Fruit fly (Drosophila melanogaster) whole organism, prepupa: Measurements from ENCODE around the gene mRpS24.

ENCODE experiments used
- CG10631 ChIP-seq: fragments of 200-800 bp; sonication (Bioruptor generic); optimal IDR thresholded peaks from 2 replicates; lab custom pipeline; 2016; ENCODE audit warnings: missing biosample characterization, missing genetic modification characterization
- CG11294 ChIP-seq: fragments of 200-800 bp; sonication (Bioruptor generic); IDR thresholded peaks from 2 replicates; pipeline ENCODE4 v1.3.6; 2022; ENCODE audit warnings: missing biosample characterization, missing genetic modification characterization
- CG11762 ChIP-seq: fragments of 200-800 bp; sonication (Bioruptor generic); optimal IDR thresholded peaks from 3 replicates; lab custom pipeline; 2016; ENCODE audit warnings: missing biosample characterization, missing genetic modification characterization; ENCODE audit not compliant: insufficient read depth
- CG11902 ChIP-seq: fragments of 200-800 bp; sonication (Bioruptor generic); optimal IDR thresholded peaks from 3 replicates; lab custom pipeline; 2016; ENCODE audit warnings: missing biosample characterization, missing genetic modification characterization
- CG15336 ChIP-seq: fragments of 200-800 bp; sonication (Bioruptor generic); IDR thresholded peaks from 2 replicates; pipeline ENCODE4 v1.3.6; 2022; ENCODE audit warnings: missing biosample characterization, missing genetic modification characterization
- CG1621 ChIP-seq: fragments of 200-800 bp; sonication (Bioruptor generic); optimal IDR thresholded peaks from 3 replicates; lab custom pipeline; 2018; ENCODE audit warnings: missing biosample characterization, mild to moderate bottlenecking, missing genetic modification characterization
- CG16779 ChIP-seq: fragments of 200-800 bp; sonication (Bioruptor generic); optimal IDR thresholded peaks from 3 replicates; lab custom pipeline; 2017; ENCODE audit warnings: missing biosample characterization, mild to moderate bottlenecking, missing genetic modification characterization
- CG3032 ChIP-seq: fragments of 200-800 bp; optimal IDR thresholded peaks from 2 replicates; lab custom pipeline; 2019; ENCODE audit warnings: missing biosample characterization, mild to moderate bottlenecking, missing genetic modification characterization, moderate library complexity
- CG31627 ChIP-seq: fragments of 200-800 bp; sonication (Bioruptor generic); optimal IDR thresholded peaks from 3 replicates; lab custom pipeline; 2016; ENCODE audit warnings: missing biosample characterization, missing genetic modification characterization
- CG32006 ChIP-seq: fragments of 200-800 bp; sonication (Bioruptor generic); optimal IDR thresholded peaks from 3 replicates; lab custom pipeline; 2017; ENCODE audit warnings: missing biosample characterization, mild to moderate bottlenecking, missing genetic modification characterization
- CG34406 ChIP-seq: fragments of 200-800 bp; sonication (Bioruptor generic); optimal IDR thresholded peaks from 3 replicates; lab custom pipeline; 2016; ENCODE audit warnings: missing biosample characterization, missing genetic modification characterization
- CG3919 ChIP-seq: fragments of 200-800 bp; sonication (Bioruptor generic); optimal IDR thresholded peaks from 3 replicates; lab custom pipeline; 2016; ENCODE audit warnings: missing biosample characterization, missing genetic modification characterization
- CG4318 ChIP-seq: fragments of 200-800 bp; sonication (Bioruptor generic); optimal IDR thresholded peaks from 3 replicates; lab custom pipeline; 2017; ENCODE audit warnings: missing biosample characterization, mild to moderate bottlenecking, missing genetic modification characterization
- CG6163 ChIP-seq: fragments of 200-800 bp; sonication (Bioruptor generic); IDR thresholded peaks from 3 replicates; pipeline ENCODE4 v1.3.6; 2022; ENCODE audit warnings: missing biosample characterization, missing genetic modification characterization
- CG6792 ChIP-seq: fragments of 200-800 bp; sonication (Bioruptor generic); optimal IDR thresholded peaks from 3 replicates; lab custom pipeline; 2016; ENCODE audit warnings: missing biosample characterization, missing genetic modification characterization
- CG7368 ChIP-seq: fragments of 200-800 bp; sonication (Bioruptor generic); optimal IDR thresholded peaks from 3 replicates; lab custom pipeline; 2016; ENCODE audit warnings: missing biosample characterization, missing genetic modification characterization
- CG8119 ChIP-seq: fragments of 200-800 bp; sonication (Bioruptor generic); IDR thresholded peaks from 3 replicates; pipeline ENCODE4 v1.3.6; 2022; ENCODE audit warnings: missing biosample characterization, missing genetic modification characterization
- CG9139 ChIP-seq: fragments of 200-800 bp; sonication (Bioruptor generic); optimal IDR thresholded peaks from 3 replicates; lab custom pipeline; 2017; ENCODE audit warnings: missing biosample characterization, mild to moderate bottlenecking, missing genetic modification characterization
- Eip75B ChIP-seq: fragments of 200-800 bp; sonication (Bioruptor generic); optimal IDR thresholded peaks from 3 replicates; lab custom pipeline; 2016; ENCODE audit warnings: missing biosample characterization, missing genetic modification characterization
- Eip78C ChIP-seq: fragments of 200-800 bp; sonication (Bioruptor generic); peaks from one replicate; lab custom pipeline; 2016; ENCODE audit warnings: missing biosample characterization, missing genetic modification characterization
- Eip93F ChIP-seq: fragments of 200-800 bp; sonication (Bioruptor generic); optimal IDR thresholded peaks from 2 replicates; lab custom pipeline; 2016; ENCODE audit warnings: missing biosample characterization, mild to moderate bottlenecking, missing genetic modification characterization
- Ets21C ChIP-seq: fragments of 200-800 bp; sonication (Bioruptor generic); optimal IDR thresholded peaks from 3 replicates; lab custom pipeline; 2016; ENCODE audit warnings: missing biosample characterization, missing genetic modification characterization
- Ets96B ChIP-seq: fragments of 200-800 bp; optimal IDR thresholded peaks from 2 replicates; lab custom pipeline; 2019; ENCODE audit warnings: missing biosample characterization, mild to moderate bottlenecking, missing genetic modification characterization, moderate library complexity
- Gug ChIP-seq: fragments of 200-800 bp; sonication (Bioruptor generic); IDR thresholded peaks from 2 replicates; pipeline ENCODE4 v1.3.6; 2022; ENCODE audit warnings: missing biosample characterization, missing genetic modification characterization
- Hr39 ChIP-seq: fragments of 200-800 bp; sonication (Bioruptor generic); optimal IDR thresholded peaks from 2 replicates; lab custom pipeline; 2016; ENCODE audit warnings: missing biosample characterization, missing genetic modification characterization
- Hr4 ChIP-seq: fragments of 200-800 bp; sonication (Bioruptor generic); optimal IDR thresholded peaks from 3 replicates; lab custom pipeline; 2016; ENCODE audit warnings: missing biosample characterization, missing genetic modification characterization
- Lpt ChIP-seq: fragments of 200-800 bp; sonication (Bioruptor generic); optimal IDR thresholded peaks from 3 replicates; lab custom pipeline; 2016; ENCODE audit warnings: missing biosample characterization, missing genetic modification characterization
- OdsH ChIP-seq: fragments of 200-800 bp; sonication (Bioruptor generic); optimal IDR thresholded peaks from 3 replicates; lab custom pipeline; 2016; ENCODE audit warnings: missing biosample characterization, missing genetic modification characterization
- Smox ChIP-seq: fragments of 200-800 bp; sonication (Bioruptor generic); optimal IDR thresholded peaks from 3 replicates; lab custom pipeline; 2016; ENCODE audit warnings: missing biosample characterization, missing genetic modification characterization
- Sox102F ChIP-seq: fragments of 200-800 bp; sonication (Bioruptor generic); optimal IDR thresholded peaks from 2 replicates; lab custom pipeline; 2016; ENCODE audit warnings: missing biosample characterization, mild to moderate bottlenecking, missing genetic modification characterization
- Sox14 ChIP-seq: fragments of 200-800 bp; sonication (Bioruptor generic); optimal IDR thresholded peaks from 3 replicates; lab custom pipeline; 2016; ENCODE audit warnings: missing biosample characterization, missing genetic modification characterization
- Sox15 ChIP-seq: fragments of 200-800 bp; sonication (Bioruptor generic); optimal IDR thresholded peaks from 3 replicates; lab custom pipeline; 2016; ENCODE audit warnings: missing biosample characterization, missing genetic modification characterization
- achi ChIP-seq: fragments of 200-800 bp; sonication (Bioruptor generic); optimal IDR thresholded peaks from 3 replicates; lab custom pipeline; 2016; ENCODE audit warnings: missing biosample characterization, missing genetic modification characterization
- acj6 ChIP-seq: fragments of 200-800 bp; sonication (Bioruptor generic); optimal IDR thresholded peaks from 3 replicates; lab custom pipeline; 2016; ENCODE audit warnings: missing biosample characterization, missing genetic modification characterization
- dsx ChIP-seq: fragments of 200-800 bp; optimal IDR thresholded peaks from 3 replicates; lab custom pipeline; 2019; ENCODE audit warnings: missing biosample characterization, mild to moderate bottlenecking, missing genetic modification characterization, moderate library complexity; ENCODE audit not compliant: poor library complexity, severe bottlenecking
- esn ChIP-seq: fragments of 200-800 bp; sonication (Bioruptor generic); optimal IDR thresholded peaks from 2 replicates; lab custom pipeline; 2016; ENCODE audit warnings: missing biosample characterization, mild to moderate bottlenecking, missing genetic modification characterization, moderate library complexity
- fd59A ChIP-seq: fragments of 200-800 bp; sonication (Bioruptor generic); optimal IDR thresholded peaks from 2 replicates; lab custom pipeline; 2017; ENCODE audit warnings: missing biosample characterization, mild to moderate bottlenecking, missing genetic modification characterization, missing genetic modification reagents
- fkh ChIP-seq: fragments of 200-800 bp; sonication (Bioruptor generic); optimal IDR thresholded peaks from 3 replicates; lab custom pipeline; 2017; ENCODE audit warnings: missing biosample characterization, mild to moderate bottlenecking, missing genetic modification characterization, moderate library complexity
- lz ChIP-seq: fragments of 200-800 bp; sonication (Bioruptor generic); optimal IDR thresholded peaks from 3 replicates; lab custom pipeline; 2016; ENCODE audit warnings: missing biosample characterization, missing genetic modification characterization
- net ChIP-seq: fragments of 200-800 bp; sonication (Bioruptor generic); optimal IDR thresholded peaks from 3 replicates; lab custom pipeline; 2016; ENCODE audit warnings: missing biosample characterization, missing genetic modification characterization
- pdm3 ChIP-seq: fragments of 200-800 bp; sonication (Bioruptor generic); optimal IDR thresholded peaks from 3 replicates; lab custom pipeline; 2016; ENCODE audit warnings: missing biosample characterization, missing genetic modification characterization
- salr ChIP-seq, 2 experiments: fragments of 200-800 bp; sonication (Bioruptor generic); optimal IDR thresholded peaks; 3 replicates each; lab custom pipeline; 2016 to 2018; ENCODE audit warnings: missing biosample characterization in 2 of 2, missing genetic modification characterization in 2 of 2, mild to moderate bottlenecking in 1 of 2
- svp ChIP-seq: fragments of 200-800 bp; sonication (Bioruptor generic); peaks from one replicate; lab custom pipeline; 2016; ENCODE audit warnings: missing biosample characterization, missing genetic modification characterization
- topi ChIP-seq: fragments of 200-800 bp; sonication (Bioruptor generic); optimal IDR thresholded peaks from 3 replicates; lab custom pipeline; 2016; ENCODE audit warnings: missing biosample characterization, missing genetic modification characterization
- vri ChIP-seq: fragments of 200-800 bp; sonication (Bioruptor generic); optimal IDR thresholded peaks from 3 replicates; lab custom pipeline; 2016; ENCODE audit warnings: missing biosample characterization, mild to moderate bottlenecking, missing genetic modification characterization

Gene mRpS24

DNA sequence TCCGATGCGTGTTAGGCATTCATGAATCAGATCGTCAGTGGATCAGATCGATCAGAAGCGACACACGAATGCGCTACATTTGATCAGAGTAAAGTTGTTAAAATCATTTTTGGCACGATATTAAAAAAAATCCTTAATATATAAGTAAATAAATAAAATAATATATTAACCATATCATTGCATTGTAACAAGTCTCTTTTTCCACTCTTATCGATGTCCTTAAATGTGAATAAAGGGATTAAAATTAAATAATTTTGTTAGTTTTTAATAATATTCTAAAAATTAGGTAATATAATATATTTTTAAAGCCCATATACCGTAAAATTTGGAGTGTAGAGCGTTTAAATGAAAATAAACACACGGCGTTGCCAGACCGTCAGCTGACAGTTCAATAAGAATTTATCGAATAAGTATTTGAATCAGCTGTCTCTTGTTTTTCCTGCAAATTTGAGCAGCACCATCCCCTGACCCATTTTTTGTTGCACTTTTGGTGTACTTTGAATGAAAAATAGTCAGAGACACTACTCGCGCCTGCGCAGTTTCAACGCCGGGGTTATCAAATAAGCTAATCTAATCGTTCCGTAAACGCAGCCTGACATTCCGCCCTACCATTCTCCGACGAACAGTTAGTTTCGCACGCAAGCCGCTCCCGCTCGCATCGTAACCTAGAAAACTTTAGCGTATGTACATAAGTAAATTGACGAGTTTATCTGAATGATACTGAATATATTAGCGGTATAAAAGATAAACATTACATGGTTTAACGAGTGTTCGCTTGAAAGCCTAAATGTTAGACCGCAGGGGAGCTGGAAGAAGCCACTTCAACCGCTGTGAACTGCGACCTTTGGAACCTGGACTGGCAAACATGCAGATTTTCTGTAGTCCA, 11.2 kb downstream of the mRpS24 start, which contains the start of the genes p38a and CG6178 (continued):
- TF ChIP-seq achi (GFP tag; lab: Kevin White, UChicago) (peak; percentile 99), CG16779 (tag; lab: Kevin White, UChicago) (peak; percentile 97), Sox15 (GFP tag; lab: Kevin White, UChicago) (peak; percentile 94), fkh (peak; percentile 86), net (GFP tag; lab: Kevin White, UChicago) (peak; percentile 91), CG11294 (GFP tag; lab: Robert Waterston, UW) (peak; percentile 98), Ets21C (GFP tag; lab: Kevin White, UChicago) (peak; percentile 72), Sox102F (peak; percentile 93), CG9139 (GFP tag; lab: Kevin White, UChicago) (peak; percentile 96), pdm3 (GFP tag; lab: Kevin White, UChicago) (peak; percentile 89), svp (GFP tag; lab: Kevin White, UChicago) (peak; percentile 95), CG7368 (GFP tag; lab: Kevin White, UChicago) (peak; percentile 95), acj6 (GFP tag; lab: Kevin White, UChicago) (peak; percentile 98), vri (peak; percentile 82), CG11762 (GFP tag; lab: Kevin White, UChicago) (peak; percentile 93), CG11902 (peak; percentile 94), Eip93F (GFP tag; lab: Kevin White, UChicago) (peak; percentile 81), CG4318 (peak; percentile 99), CG15336 (GFP tag; lab: Robert Waterston, UW) (peak; percentile 99), CG8119 (GFP tag; lab: Robert Waterston, UW) (peak; percentile 100)

DNA sequence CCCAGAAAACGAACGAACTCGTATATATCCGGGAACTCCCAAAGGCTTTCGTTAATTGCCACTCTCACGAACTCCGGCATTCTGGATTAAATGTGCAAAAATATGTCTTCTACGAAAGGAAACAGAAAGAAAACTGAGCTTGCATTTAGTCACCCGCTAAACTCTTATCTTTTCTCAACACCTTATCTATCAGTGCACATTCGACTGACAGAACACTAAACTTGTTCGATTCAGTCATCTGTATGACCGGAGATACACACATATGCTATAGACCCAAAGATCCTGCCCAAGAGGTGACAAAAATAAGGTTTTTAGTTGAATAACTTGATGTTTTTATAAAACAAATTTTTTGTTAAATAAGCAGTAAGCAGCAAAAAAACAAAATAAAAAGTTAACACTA, 13.2 kb downstream of the mRpS24 start, which contains the start of gene p38c:
Gene p38c, minus strand, starts transcription at position 101 of the 400 bp plus-strand sequence.
- TF ChIP-seq Eip93F (GFP tag; lab: Kevin White, UChicago): no peak
- no peak for TF ChIP-seq lz (GFP tag; lab: Kevin White, UChicago)
- no peak for TF ChIP-seq CG6792 (GFP tag; lab: Kevin White, UChicago)
- TF ChIP-seq Lpt: no peak
- TF ChIP-seq Gug: no peak

DNA sequence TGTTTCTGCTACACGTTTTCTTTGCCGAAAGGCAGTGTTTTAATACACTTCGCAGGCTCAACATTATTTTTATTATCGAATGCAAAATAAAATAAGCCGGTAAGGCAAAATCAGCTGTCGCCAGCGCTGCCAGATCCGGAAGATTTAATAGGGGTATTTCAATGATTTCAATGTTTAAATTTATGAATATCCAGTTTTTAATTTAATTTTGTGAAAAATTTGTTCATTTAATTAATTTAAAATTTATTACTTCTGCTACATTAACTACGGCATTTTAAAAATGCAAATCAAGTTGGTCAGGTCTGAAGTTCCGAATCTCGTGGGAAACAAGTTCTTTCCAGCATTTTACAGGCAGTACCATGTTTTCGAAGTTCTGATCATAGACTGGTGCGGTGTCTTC, 14.5 kb downstream of the mRpS24 start, which contains the start of gene Slimp:
Gene Slimp, minus strand, starts transcription at position 130 of the 400 bp plus-strand sequence.
- TF ChIP-seq CG1621 (tag; lab: Kevin White, UChicago) (no peak), achi (GFP tag; lab: Kevin White, UChicago) (peak; percentile 26), Eip78C (GFP tag; lab: Kevin White, UChicago) (peak; percentile 83), vri (peak; percentile 46), CG3032 (tag; lab: Kevin White, UChicago) (peak; percentile 14), Smox (GFP tag; lab: Kevin White, UChicago) (peak; percentile 37), dsx (no peak), CG6792 (GFP tag; lab: Kevin White, UChicago) (no peak), svp (GFP tag; lab: Kevin White, UChicago) (peak; percentile 76), acj6 (GFP tag; lab: Kevin White, UChicago) (peak; percentile 42), Hr4 (GFP tag; lab: Kevin White, UChicago) (peak; percentile 46), Hr39 (GFP tag; lab: Kevin White, UChicago) (peak; percentile 1), lz (GFP tag; lab: Kevin White, UChicago) (peak; percentile 40), CG32006 (GFP tag; lab: Kevin White, UChicago) (peak; percentile 13), Eip75B (GFP tag; lab: Kevin White, UChicago) (peak; percentile 18), OdsH (GFP tag; lab: Kevin White, UChicago) (peak; percentile 33), fd59A (GFP tag; lab: Kevin White, UChicago) (no peak), CG34406 (GFP tag; lab: Kevin White, UChicago) (peak; percentile 10), CG4318 (no peak), esn (GFP tag; lab: Kevin White, UChicago) (peak; percentile 55), CG16779 (tag; lab: Kevin White, UChicago) (no peak), Ets96B (peak; percentile 3), salr (GFP tag; optimal IDR thresholded peaks at IDR 0.05; lab: Kevin White, UChicago) (no peak), CG3919 (GFP tag; lab: Kevin White, UChicago) (no peak), CG6163 (peak; percentile 53; the same call in 1 of the 3 replicates), CG31627 (GFP tag; lab: Kevin White, UChicago) (peak; percentile 27), CG10631 (GFP tag; lab: Kevin White, UChicago) (peak; percentile 15), pdm3 (GFP tag; lab: Kevin White, UChicago) (peak; percentile 52), CG11294 (GFP tag; lab: Robert Waterston, UW) (no peak), Lpt (no peak), Sox14 (GFP tag; lab: Kevin White, UChicago) (peak; percentile 5), CG8119 (GFP tag; lab: Robert Waterston, UW) (0 out of 3 replicates have a peak, but pooled peaks have one; percentile 15), topi (GFP tag; lab: Kevin White, UChicago) (peak; percentile 29)
